Fruit fly (Drosophila melanogaster): ENCODE data around the gene CG34012.

CG34012 gene

DNA sequence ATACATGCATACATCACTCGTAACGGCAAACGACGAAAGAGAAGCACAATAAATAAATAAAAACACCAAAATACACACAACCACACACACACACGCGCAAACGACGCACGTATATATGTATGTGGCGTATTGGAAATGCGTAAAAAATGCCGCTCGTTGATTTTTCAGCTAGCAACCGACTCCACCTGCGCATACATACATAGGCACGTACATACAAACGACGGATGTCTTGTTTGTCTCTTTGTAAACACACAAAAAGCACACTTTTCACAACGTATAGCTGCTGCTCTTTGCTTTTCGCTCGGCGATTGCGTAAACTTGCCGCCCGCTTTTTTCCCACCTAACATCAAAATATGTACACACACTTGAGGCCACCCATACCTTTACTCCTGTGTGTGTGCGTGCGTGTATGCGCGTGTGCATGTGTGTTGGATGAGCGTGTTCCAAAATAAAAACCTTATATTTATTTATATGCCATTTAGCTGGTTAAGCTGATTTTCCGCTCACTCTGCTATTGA is 10.7 kb upstream of the CG34012 start (continued):
- TF ChIP-seq Gug (GFP tag; IDR thresholded peaks at IDR 0.05) = no peak
- TF ChIP-seq Dbx (GFP tag; IDR thresholded peaks at IDR 0.05) = 0 out of 3 replicates have a peak, but pooled peaks have one; percentile 17
- TF ChIP-seq CG7839 (tag; optimal IDR thresholded peaks at IDR 0.05) = no peak
- TF ChIP-seq sna (GFP tag; IDR thresholded peaks at IDR 0.05; ENCODE audit: partially characterized antibody) = no peak
- TF ChIP-seq CG8924 (tag; optimal IDR thresholded peaks at IDR 0.05) = peak; percentile 46
- TF ChIP-seq dimm (GFP tag; IDR thresholded peaks at IDR 0.05) = no peak
- no peak for TF ChIP-seq h (optimal IDR thresholded peaks at IDR 0.05)
- peak; percentile 14 for TF ChIP-seq jumu (GFP tag; optimal IDR thresholded peaks at IDR 0.05)
- peak; percentile 80 for TF ChIP-seq Fer1 (GFP tag; optimal IDR thresholded peaks at IDR 0.05)
- no peak for TF ChIP-seq pb (GFP tag; optimal IDR thresholded peaks at IDR 0.05)
- peak; percentile 40; the same call in 1 of the 3 replicates for TF ChIP-seq z (GFP tag; IDR thresholded peaks at IDR 0.05)
- TF ChIP-seq Taf1 (GFP tag; IDR thresholded peaks at IDR 0.05) = no peak
- TF ChIP-seq CG15601 (tag; optimal IDR thresholded peaks at IDR 0.05) = peak; percentile 65
- TF ChIP-seq cas (GFP tag; IDR thresholded peaks at IDR 0.05) = no peak
- TF ChIP-seq unc-4 (GFP tag; IDR thresholded peaks at IDR 0.05; ENCODE audit: partially characterized antibody) = no peak
- TF ChIP-seq NFAT (GFP tag; IDR thresholded peaks at IDR 0.05) = peak; percentile 6; the same call in 1 of the 2 replicates
- no peak for TF ChIP-seq dmrt99B (tag; optimal IDR thresholded peaks at IDR 0.05)
- no peak for TF ChIP-seq CG2129 (GFP tag; IDR thresholded peaks at IDR 0.05; ENCODE audit: partially characterized antibody)
- peak; percentile 67 for TF ChIP-seq CG18599 (GFP tag; optimal IDR thresholded peaks at IDR 0.05)
- no peak for TF ChIP-seq CG8765 (GFP tag; IDR thresholded peaks at IDR 0.05)
- TF ChIP-seq CG9215 (GFP tag; IDR thresholded peaks at IDR 0.05) = no peak
- TF ChIP-seq Dref (GFP tag; IDR thresholded peaks at IDR 0.05) = no peak
- TF ChIP-seq emc (GFP tag; optimal IDR thresholded peaks at IDR 0.05) = no peak
- TF ChIP-seq Dip3 (GFP tag; optimal IDR thresholded peaks at IDR 0.05) = no peak
- TF ChIP-seq CG10321 (GFP tag; IDR thresholded peaks at IDR 0.05) = no peak
- no peak for TF ChIP-seq CG14710 (tag; optimal IDR thresholded peaks at IDR 0.05)
- no peak for TF ChIP-seq E2f1 (GFP tag; IDR thresholded peaks at IDR 0.05)
- TF ChIP-seq oc (tag; optimal IDR thresholded peaks at IDR 0.05) = peak; percentile 9
- 0 out of 2 replicates have a peak, but pooled peaks have one; percentile 11 for TF ChIP-seq chm (GFP tag; IDR thresholded peaks at IDR 0.05)
- TF ChIP-seq Ets97D (GFP tag; optimal IDR thresholded peaks at IDR 0.05) = no peak
- TF ChIP-seq CHES-1-like (GFP tag; optimal IDR thresholded peaks at IDR 0.05) = peak; percentile 27
- TF ChIP-seq onecut (GFP tag; IDR thresholded peaks at IDR 0.05) = 0 out of 2 replicates have a peak, but pooled peaks have one; percentile 5
- TF ChIP-seq gsb-n (tag; optimal IDR thresholded peaks at IDR 0.05) = no peak
- TF ChIP-seq YL-1 (GFP tag; optimal IDR thresholded peaks at IDR 0.05) = peak; percentile 14
- TF ChIP-seq CG6654 (GFP tag; optimal IDR thresholded peaks at IDR 0.05) = no peak
- TF ChIP-seq CG7271 (tag; optimal IDR thresholded peaks at IDR 0.05) = peak; percentile 33
- no peak for TF ChIP-seq Hand (GFP tag; optimal IDR thresholded peaks at IDR 0.05)
- TF ChIP-seq abd-A (tag; optimal IDR thresholded peaks at IDR 0.05) = peak; percentile 96
- TF ChIP-seq lola (GFP tag; optimal IDR thresholded peaks at IDR 0.05) = peak in 1 of 3 experiments; percentile 62
- TF ChIP-seq exex (tag; optimal IDR thresholded peaks at IDR 0.05) = no peak
- TF ChIP-seq pan (optimal IDR thresholded peaks at IDR 0.05) = no peak
- TF ChIP-seq pan (GFP tag; optimal IDR thresholded peaks at IDR 0.05 in 1 of 2, IDR thresholded peaks at IDR 0.05 in 1 of 2) = no peak
- TF ChIP-seq danr (GFP tag; IDR thresholded peaks at IDR 0.05) = no peak
- peak; percentile 37; the same call in 1 of the 3 replicates for TF ChIP-seq sr (GFP tag; IDR thresholded peaks at IDR 0.05)
- TF ChIP-seq ac (GFP tag; optimal IDR thresholded peaks at IDR 0.05) = peak; percentile 49
- peak; percentile 95 for TF ChIP-seq kni (GFP tag; optimal IDR thresholded peaks at IDR 0.05)
- no peak for TF ChIP-seq CG7963 (GFP tag; IDR thresholded peaks at IDR 0.05; ENCODE audit: partially characterized antibody)
- peak; percentile 20 for TF ChIP-seq CG15514 (GFP tag; optimal IDR thresholded peaks at IDR 0.05)
- TF ChIP-seq eyg (GFP tag; optimal IDR thresholded peaks at IDR 0.05) = no peak
- peak; percentile 58 for TF ChIP-seq Deaf1 (tag; optimal IDR thresholded peaks at IDR 0.05)
- no peak for TF ChIP-seq CG17612 (GFP tag; IDR thresholded peaks at IDR 0.05)
